Worm (Caenorhabditis elegans) whole organism, midembryonic: ENCODE results near the gene str-138.

Source experiments
- T22C8.4 ChIP-seq: fragments of 200-800 bp; sonication (Bioruptor generic); IDR thresholded peaks from 2 replicates; pipeline ENCODE4 v1.3.6; 2022; ENCODE audit warnings: missing genetic modification characterization, missing compliant biosample characterization
- cog-1 ChIP-seq: sonication (generic microtip); optimal IDR thresholded peaks from 2 replicates; lab custom pipeline; 2016; ENCODE audit warnings: missing genetic modification characterization, missing compliant biosample characterization
- flt-1 ChIP-seq: fragments of 200-800 bp; sonication (Bioruptor generic); IDR thresholded peaks from 2 replicates; pipeline ENCODE4 v1.3.6; 2022; ENCODE audit warnings: missing genetic modification characterization, missing compliant biosample characterization
- klf-2 ChIP-seq: fragments of 200-800 bp; sonication (Bioruptor generic); conservative IDR thresholded peaks from 2 replicates; pipeline ENCODE4 v1.3.6; 2022; ENCODE audit warnings: missing genetic modification reagents, missing genetic modification characterization, missing compliant biosample characterization
- med-1 ChIP-seq: sonication (generic microtip); optimal IDR thresholded peaks from 2 replicates; lab custom pipeline; 2017; ENCODE audit warnings: missing genetic modification characterization, mild to moderate bottlenecking, missing compliant biosample characterization, antibody characterized with exemption, missing genetic modification reagents; ENCODE audit not compliant: insufficient read depth
- ref-1 ChIP-seq: fragments of 200-800 bp; sonication (Bioruptor generic); conservative IDR thresholded peaks from 2 replicates; pipeline ENCODE4 v1.3.6; 2022; ENCODE audit warnings: missing genetic modification reagents, missing genetic modification characterization, missing compliant biosample characterization
- tab-1 ChIP-seq: fragments of 200-800 bp; sonication (Bioruptor generic); IDR thresholded peaks from 2 replicates; pipeline ENCODE4 v1.3.6; 2022; ENCODE audit warnings: missing genetic modification characterization, missing compliant biosample characterization
- ztf-23 ChIP-seq: fragments of 200-800 bp; sonication (Bioruptor generic); IDR thresholded peaks from 2 replicates; pipeline ENCODE4 v1.3.6; 2022; ENCODE audit warnings: missing genetic modification reagents, missing genetic modification characterization, missing compliant biosample characterization
- ztf-29 ChIP-seq: fragments of 200-800 bp; sonication (Bioruptor generic); IDR thresholded peaks from 2 replicates; pipeline ENCODE4 v1.3.6; 2022; ENCODE audit warnings: missing genetic modification reagents, missing genetic modification characterization, missing compliant biosample characterization

str-138 gene

ce11 chrV:8085141-8085540 is 26.7 kb downstream of the str-138 start, which contains the start of gene C09H5.7:
TSS of gene C09H5.7 (minus strand) at chrV:8085241.
- no peak for TF ChIP-seq ztf-29 (GFP tag; lab: Robert Waterston, UW)
- TF ChIP-seq ref-1 (GFP tag; lab: Robert Waterston, UW) = no peak
- no peak for TF ChIP-seq tab-1 (GFP tag; lab: Robert Waterston, UW)
- TF ChIP-seq T22C8.4 (GFP tag; lab: Robert Waterston, UW) = no peak
- no peak for TF ChIP-seq flt-1
- no peak for TF ChIP-seq med-1 (GFP tag; lab: Kevin White, UChicago)
- TF ChIP-seq klf-2 (GFP tag; lab: Robert Waterston, UW) = no peak
- TF ChIP-seq cog-1 (tag; lab: Kevin White, UChicago) = no peak
- TF ChIP-seq ztf-23 (GFP tag; lab: Robert Waterston, UW) = no peak

- TF ChIP-seq ref-1 (GFP tag; lab: Robert Waterston, UW) (no peak), cog-1 (tag; lab: Kevin White, UChicago) (no peak), med-1 (GFP tag; lab: Kevin White, UChicago) (no peak), T22C8.4 (GFP tag; lab: Robert Waterston, UW) (no peak), ztf-23 (GFP tag; lab: Robert Waterston, UW) (no peak), ztf-29 (GFP tag; lab: Robert Waterston, UW) (no peak), klf-2 (GFP tag; lab: Robert Waterston, UW) (no peak), flt-1 (no peak), tab-1 (GFP tag; lab: Robert Waterston, UW) (no peak)
These were observed 32.1 kb downstream of the str-138 start, which contains the start of gene str-130 for ce11 chrV:8090595-8090994. TSS of gene str-130 (minus strand) at chrV:8090695.

ce11 chrV:8092385-8092784 is 33.9 kb downstream of the str-138 start, which contains the start of gene str-129:
TSS of gene str-129 (minus strand) at chrV:8092485.
- TF ChIP-seq ztf-29 (GFP tag; lab: Robert Waterston, UW) = no peak
- no peak for TF ChIP-seq cog-1 (tag; lab: Kevin White, UChicago)
- no peak for TF ChIP-seq med-1 (GFP tag; lab: Kevin White, UChicago)
- TF ChIP-seq ref-1 (GFP tag; lab: Robert Waterston, UW) = no peak
- TF ChIP-seq T22C8.4 (GFP tag; lab: Robert Waterston, UW) = no peak
- TF ChIP-seq flt-1 = no peak
- no peak for TF ChIP-seq tab-1 (GFP tag; lab: Robert Waterston, UW)
- no peak for TF ChIP-seq klf-2 (GFP tag; lab: Robert Waterston, UW)
- no peak for TF ChIP-seq ztf-23 (GFP tag; lab: Robert Waterston, UW)

- TF ChIP-seq ztf-23 (GFP tag; lab: Robert Waterston, UW) = no peak
- no peak for TF ChIP-seq ref-1 (GFP tag; lab: Robert Waterston, UW)
These were observed 36.9 kb downstream of the str-138 start, which contains the start of gene str-146 for ce11 chrV:8095378-8095777. TSS of gene str-146 (minus strand) at chrV:8095478.

- TF ChIP-seq ref-1 (GFP tag; lab: Robert Waterston, UW) = no peak
- no peak for TF ChIP-seq cog-1 (tag; lab: Kevin White, UChicago)
- no peak for TF ChIP-seq klf-2 (GFP tag; lab: Robert Waterston, UW)
- no peak for TF ChIP-seq T22C8.4 (GFP tag; lab: Robert Waterston, UW)
- TF ChIP-seq med-1 (GFP tag; lab: Kevin White, UChicago) = no peak
- TF ChIP-seq tab-1 (GFP tag; lab: Robert Waterston, UW) = no peak
- no peak for TF ChIP-seq ztf-23 (GFP tag; lab: Robert Waterston, UW)
- no peak for TF ChIP-seq ztf-29 (GFP tag; lab: Robert Waterston, UW)
- TF ChIP-seq flt-1 = no peak
These were observed 39.8 kb downstream of the str-138 start, which contains the start of gene str-145 for ce11 chrV:8098239-8098638. TSS of gene str-145 (minus strand) at chrV:8098339.

- TF ChIP-seq med-1 (GFP tag; lab: Kevin White, UChicago) (no peak), cog-1 (tag; lab: Kevin White, UChicago) (no peak), tab-1 (GFP tag; lab: Robert Waterston, UW) (no peak), ref-1 (GFP tag; lab: Robert Waterston, UW) (no peak), ztf-29 (GFP tag; lab: Robert Waterston, UW) (no peak), klf-2 (GFP tag; lab: Robert Waterston, UW) (no peak), flt-1 (no peak), ztf-23 (GFP tag; lab: Robert Waterston, UW) (no peak), T22C8.4 (GFP tag; lab: Robert Waterston, UW) (no peak)
These were observed 40.8 kb downstream of the str-138 start, which contains the start of gene sdz-23 for ce11 chrV:8099306-8099705. TSS of gene sdz-23 (plus strand) at chrV:8099606.

- no peak for TF ChIP-seq flt-1
- no peak for TF ChIP-seq klf-2 (GFP tag; lab: Robert Waterston, UW)
- TF ChIP-seq ztf-29 (GFP tag; lab: Robert Waterston, UW) = no peak
- TF ChIP-seq cog-1 (tag; lab: Kevin White, UChicago) = no peak
- TF ChIP-seq med-1 (GFP tag; lab: Kevin White, UChicago) = no peak
- no peak for TF ChIP-seq ref-1 (GFP tag; lab: Robert Waterston, UW)
- TF ChIP-seq ztf-23 (GFP tag; lab: Robert Waterston, UW) = no peak
- TF ChIP-seq tab-1 (GFP tag; lab: Robert Waterston, UW) = no peak
- no peak for TF ChIP-seq T22C8.4 (GFP tag; lab: Robert Waterston, UW)
These were observed 44.5 kb downstream of the str-138 start, which contains the start of gene str-90 for ce11 chrV:8102960-8103359. TSS of gene str-90 (plus strand) at chrV:8103260.

- TF ChIP-seq flt-1 (no peak), cog-1 (tag; lab: Kevin White, UChicago) (no peak), T22C8.4 (GFP tag; lab: Robert Waterston, UW) (no peak), ref-1 (GFP tag; lab: Robert Waterston, UW) (no peak), ztf-23 (GFP tag; lab: Robert Waterston, UW) (no peak), ztf-29 (GFP tag; lab: Robert Waterston, UW) (no peak), klf-2 (GFP tag; lab: Robert Waterston, UW) (no peak), med-1 (GFP tag; lab: Kevin White, UChicago) (no peak), tab-1 (GFP tag; lab: Robert Waterston, UW) (no peak)
These were observed 46.0 kb downstream of the str-138 start, which contains the start of gene srlf-16 for ce11 chrV:8104473-8104872. TSS of gene srlf-16 (plus strand) at chrV:8104773.

- no peak for TF ChIP-seq cog-1 (tag; lab: Kevin White, UChicago)
- no peak for TF ChIP-seq ztf-29 (GFP tag; lab: Robert Waterston, UW)
- no peak for TF ChIP-seq klf-2 (GFP tag; lab: Robert Waterston, UW)
- no peak for TF ChIP-seq ref-1 (GFP tag; lab: Robert Waterston, UW)
- no peak for TF ChIP-seq flt-1
- no peak for TF ChIP-seq ztf-23 (GFP tag; lab: Robert Waterston, UW)
- no peak for TF ChIP-seq med-1 (GFP tag; lab: Kevin White, UChicago)
These were observed 50.2 kb downstream of the str-138 start, which contains the start of gene myo-5 for ce11 chrV:8108670-8109069. TSS of gene myo-5 (plus strand) at chrV:8108970.
